Worm (Caenorhabditis elegans): Measurements from ENCODE around the gene W01H2.2.

The W01H2.2 gene

ce11 chrX:4266178-4266931 lies 48.1 kb upstream of the W01H2.2 start (continued):
- TF ChIP-seq elt-3 (tag; optimal IDR thresholded peaks at IDR 0.05) (no peak), C16A3.4 (tag; optimal IDR thresholded peaks at IDR 0.05) (no peak), nhr-237 (tag; optimal IDR thresholded peaks at IDR 0.05) (no peak), egl-27 (tag; optimal IDR thresholded peaks at IDR 0.05) (no peak), nhr-11 (tag; optimal IDR thresholded peaks at IDR 0.05) (no peak), ceh-8 (GFP tag; optimal IDR thresholded peaks at IDR 0.05) (no peak), ama-1 (optimal IDR thresholded peaks at IDR 0.05) (no peak), mab-9 (GFP tag; IDR thresholded peaks at IDR 0.05) (no peak), nhr-47 (tag; optimal IDR thresholded peaks at IDR 0.05) (no peak), pax-3 (tag; optimal IDR thresholded peaks at IDR 0.05) (no peak), lin-35 (GFP tag; optimal IDR thresholded peaks at IDR 0.05) (peak in 1 of 2 experiments; percentile 64), pqm-1 (tag; optimal IDR thresholded peaks at IDR 0.05) (no peak), tbx-2 (tag; optimal IDR thresholded peaks at IDR 0.05) (no peak), lin-14 (GFP tag; optimal IDR thresholded peaks at IDR 0.05) (peak; percentile 53), nhr-77 (tag; optimal IDR thresholded peaks at IDR 0.05) (no peak), zag-1 (tag; optimal IDR thresholded peaks at IDR 0.05) (no peak), unc-62 (GFP tag; optimal IDR thresholded peaks at IDR 0.05) (no peak), hlh-17 (GFP tag; optimal IDR thresholded peaks at IDR 0.05; ENCODE audit: borderline replicate concordance) (no peak), isw-1 (GFP tag; IDR thresholded peaks at IDR 0.05) (no peak), skn-1 (tag; optimal IDR thresholded peaks at IDR 0.05) (no peak), egl-13 (tag; optimal IDR thresholded peaks at IDR 0.05) (no peak), mef-2 (tag; optimal IDR thresholded peaks at IDR 0.05) (no peak), unc-98 (GFP tag; IDR thresholded peaks at IDR 0.05) (no peak), irx-1 (tag; optimal IDR thresholded peaks at IDR 0.05) (no peak), unc-86 (tag; optimal IDR thresholded peaks at IDR 0.05) (no peak), xbp-1 (tag; optimal IDR thresholded peaks at IDR 0.05) (peak; percentile 2), nhr-71 (tag; optimal IDR thresholded peaks at IDR 0.05) (peak; percentile 71), elt-2 (tag; optimal IDR thresholded peaks at IDR 0.05) (peak; percentile 26), efl-3 (GFP tag; optimal IDR thresholded peaks at IDR 0.05) (no peak), blmp-1 (tag; optimal IDR thresholded peaks at IDR 0.05) (peak; percentile 89), aha-1 (tag; optimal IDR thresholded peaks at IDR 0.05) (no peak)

- TF ChIP-seq unc-62 (GFP tag; optimal IDR thresholded peaks at IDR 0.05) (no peak), zip-4 (GFP tag; optimal IDR thresholded peaks at IDR 0.05) (no peak), grh-1 (GFP tag; IDR thresholded peaks at IDR 0.05) (no peak), xbp-1 (tag; optimal IDR thresholded peaks at IDR 0.05) (peak; percentile 37), sptf-1 (tag; optimal IDR thresholded peaks at IDR 0.05) (no peak), lin-35 (GFP tag; optimal IDR thresholded peaks at IDR 0.05) (peak; percentile 27 to 58), ceh-88 (GFP tag; IDR thresholded peaks at IDR 0.05) (no peak), snpc-4 (tag; optimal IDR thresholded peaks at IDR 0.05) (no peak), efl-3 (GFP tag; optimal IDR thresholded peaks at IDR 0.05) (no peak), nhr-20 (tag; optimal IDR thresholded peaks at IDR 0.05) (peak; percentile 60), pqm-1 (tag; optimal IDR thresholded peaks at IDR 0.05) (no peak), sox-4 (tag; optimal IDR thresholded peaks at IDR 0.05) (no peak), sup-37 (GFP tag; optimal IDR thresholded peaks at IDR 0.05) (no peak), elt-2 (tag; optimal IDR thresholded peaks at IDR 0.05) (peak; percentile 12), fos-1 (tag; optimal IDR thresholded peaks at IDR 0.05) (no peak), snu-23 (GFP tag; optimal IDR thresholded peaks at IDR 0.05) (peak; percentile 69), nhr-76 (tag; optimal IDR thresholded peaks at IDR 0.05) (no peak), dpl-1 (GFP tag; optimal IDR thresholded peaks at IDR 0.05) (no peak), zag-1 (tag; optimal IDR thresholded peaks at IDR 0.05) (no peak), fkh-8 (tag; optimal IDR thresholded peaks at IDR 0.05) (no peak), tlp-1 (tag; optimal IDR thresholded peaks at IDR 0.05) (no peak), lin-39 (tag; optimal IDR thresholded peaks at IDR 0.05) (no peak), nhr-19 (GFP tag; conservative IDR thresholded peaks at IDR 0.05) (peak; percentile 27), unc-130 (tag; optimal IDR thresholded peaks at IDR 0.05) (peak; percentile 5), ceh-63 (GFP tag; optimal IDR thresholded peaks at IDR 0.05) (no peak), blmp-1 (tag; optimal IDR thresholded peaks at IDR 0.05) (peak; percentile 75), C34B4.2 (tag; optimal IDR thresholded peaks at IDR 0.05) (no peak), aly-2 (tag; optimal IDR thresholded peaks at IDR 0.05) (no peak)
Measured at ce11 chrX:4265283-4265907, 47.1 kb upstream of the W01H2.2 start, which contains the start of gene coel-1. Gene coel-1, plus strand, starts transcription at chrX:4265663.
